Fruit fly (Drosophila melanogaster): ENCODE measurements around the gene Ir94h.

- no peak for TF ChIP-seq CG14711 (tag; optimal IDR thresholded peaks at IDR 0.05)
- TF ChIP-seq Hr96 (GFP tag; optimal IDR thresholded peaks at IDR 0.05): no peak
- TF ChIP-seq CG33017 (tag; optimal IDR thresholded peaks at IDR 0.05): no peak
- TF ChIP-seq CG5204 (GFP tag; optimal IDR thresholded peaks at IDR 0.05): no peak
- TF ChIP-seq toe (GFP tag; optimal IDR thresholded peaks at IDR 0.05): no peak
- no peak for TF ChIP-seq CG1620 (GFP tag; optimal IDR thresholded peaks at IDR 0.05)
- no peak for TF ChIP-seq pad (GFP tag; optimal IDR thresholded peaks at IDR 0.05)
Observed at dm6 chr3R:23536610-23537009, 49.3 kb downstream of the Ir94h start, which contains the start of gene Ugt303B1.
